Worm (Caenorhabditis elegans) whole organism, young adult: ENCODE data around the gene tsp-6.

Source experiments
- K11D2.4 ChIP-seq: fragments of 200-800 bp; sonication (Bioruptor generic); IDR thresholded peaks from 2 replicates; pipeline ENCODE4 v1.3.6; 2022; ENCODE audit warnings: missing genetic modification reagents, missing genetic modification characterization, missing compliant biosample characterization
- ceh-79 ChIP-seq: sonication (generic microtip); optimal IDR thresholded peaks from 2 replicates; lab custom pipeline; 2017; ENCODE audit warnings: mild to moderate bottlenecking, missing genetic modification characterization, missing compliant biosample characterization
- ceh-91 ChIP-seq: fragments of 200-800 bp; sonication (Bioruptor generic); IDR thresholded peaks from 2 replicates; pipeline ENCODE4 v1.3.6; 2022; ENCODE audit warnings: missing genetic modification reagents, missing genetic modification characterization, missing compliant biosample characterization
- nfya-1 ChIP-seq: sonication (generic microtip); optimal IDR thresholded peaks from 2 replicates; lab custom pipeline; 2017; ENCODE audit warnings: antibody characterized with exemption, missing compliant biosample characterization, missing genetic modification characterization, borderline replicate concordance; ENCODE audit not compliant: insufficient read depth
- zim-3 ChIP-seq: sonication (generic microtip); optimal IDR thresholded peaks from 2 replicates; lab custom pipeline; 2017; ENCODE audit warnings: mild to moderate bottlenecking, missing genetic modification characterization, moderate library complexity, missing compliant biosample characterization

DNA sequence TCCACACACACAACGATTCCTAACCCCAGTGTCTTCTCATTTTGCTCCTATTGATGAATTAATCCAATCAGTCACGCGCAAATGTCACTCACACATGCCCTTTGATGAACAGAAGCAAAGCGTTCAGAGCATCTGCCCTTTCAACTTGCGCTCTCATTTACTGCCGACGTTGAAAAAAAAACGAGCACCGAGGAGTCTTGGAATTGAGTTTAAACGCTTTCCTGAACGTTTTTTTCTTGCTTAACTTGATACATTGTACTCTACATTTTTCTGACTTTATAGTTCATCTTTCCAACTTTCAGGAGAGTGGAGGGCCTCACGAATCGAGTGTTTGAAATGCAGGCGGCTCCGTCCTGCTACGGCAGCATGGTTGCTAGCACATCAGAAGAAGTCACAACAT, 48.5 kb upstream of the tsp-6 start, which contains the start of gene cgef-1:
- TF ChIP-seq K11D2.4 (no peak), ceh-91 (GFP tag; lab: Robert Waterston, UW) (no peak), ceh-79 (tag; lab: Kevin White, UChicago) (no peak), nfya-1 (no peak), zim-3 (tag; lab: Kevin White, UChicago) (no peak)
